Worm (Caenorhabditis elegans): ENCODE results near the gene tsp-18.

The tsp-18 gene

ce11 chrII:5940815-5941214 lies 36.5 kb downstream of the tsp-18 start, which contains the start of gene F28B12.6:
Gene F28B12.6, plus strand, starts transcription at chrII:5940863.
- TF ChIP-seq egl-27 (tag; optimal IDR thresholded peaks at IDR 0.05) = no peak
- peak; percentile 10 for TF ChIP-seq sma-3 (GFP tag; optimal IDR thresholded peaks at IDR 0.05)

ce11 chrII:5942593-5942992 lies 38.2 kb downstream of the tsp-18 start, which contains the start of gene F28B12.1:
Gene F28B12.1, plus strand, starts transcription at chrII:5942927.
- TF ChIP-seq lin-39 (tag; optimal IDR thresholded peaks at IDR 0.05) (no peak), nhr-11 (tag; optimal IDR thresholded peaks at IDR 0.05) (no peak), fos-1 (tag; optimal IDR thresholded peaks at IDR 0.05) (peak; percentile 23), unc-62 (GFP tag; optimal IDR thresholded peaks at IDR 0.05) (no peak), unc-39 (tag; optimal IDR thresholded peaks at IDR 0.05) (no peak), ceh-16 (tag; optimal IDR thresholded peaks at IDR 0.05) (no peak), ztf-4 (tag; optimal IDR thresholded peaks at IDR 0.05) (no peak), nhr-12 (tag; optimal IDR thresholded peaks at IDR 0.05) (no peak), R02D3.7 (tag; optimal IDR thresholded peaks at IDR 0.05) (no peak), ztf-1 (GFP tag; conservative IDR thresholded peaks at IDR 0.05) (no peak), unc-55 (GFP tag; optimal IDR thresholded peaks at IDR 0.05) (peak; percentile 40), dmd-4 (tag; optimal IDR thresholded peaks at IDR 0.05) (no peak), mbf-1 (tag; optimal IDR thresholded peaks at IDR 0.05) (no peak), ama-1 (optimal IDR thresholded peaks at IDR 0.05) (no peak), peb-1 (tag; optimal IDR thresholded peaks at IDR 0.05) (no peak), F13H6.1 (tag; optimal IDR thresholded peaks at IDR 0.05) (no peak), crh-2 (tag; optimal IDR thresholded peaks at IDR 0.05) (no peak), nhr-77 (tag; optimal IDR thresholded peaks at IDR 0.05) (no peak), nhr-21 (tag; optimal IDR thresholded peaks at IDR 0.05) (no peak), blmp-1 (tag; optimal IDR thresholded peaks at IDR 0.05; ENCODE audit: insufficient read depth) (no peak), ZK546.5 (tag; optimal IDR thresholded peaks at IDR 0.05) (no peak), skn-1 (tag; optimal IDR thresholded peaks at IDR 0.05) (no peak), elt-1 (tag; optimal IDR thresholded peaks at IDR 0.05) (no peak), nhr-23 (tag; optimal IDR thresholded peaks at IDR 0.05) (no peak), nhr-25 (tag; optimal IDR thresholded peaks at IDR 0.05) (no peak), sma-3 (GFP tag; optimal IDR thresholded peaks at IDR 0.05) (no peak), sem-4 (tag; optimal IDR thresholded peaks at IDR 0.05) (no peak), C34F6.9 (tag; optimal IDR thresholded peaks at IDR 0.05) (peak; percentile 75), snpc-4 (tag; optimal IDR thresholded peaks at IDR 0.05) (no peak), lin-13 (GFP tag; optimal IDR thresholded peaks at IDR 0.05) (no peak), nhr-6 (tag; optimal IDR thresholded peaks at IDR 0.05) (no peak), ztf-11 (tag; optimal IDR thresholded peaks at IDR 0.05) (no peak), ceh-82 (tag; optimal IDR thresholded peaks at IDR 0.05) (no peak), sma-9 (GFP tag; optimal IDR thresholded peaks at IDR 0.05) (no peak), sma-9 (tag; optimal IDR thresholded peaks at IDR 0.05) (no peak), nhr-237 (tag; optimal IDR thresholded peaks at IDR 0.05) (no peak), aly-2 (tag; optimal IDR thresholded peaks at IDR 0.05) (no peak), nhr-129 (tag; optimal IDR thresholded peaks at IDR 0.05) (peak; percentile 43), alr-1 (tag; optimal IDR thresholded peaks at IDR 0.05) (no peak), mdl-1 (tag; optimal IDR thresholded peaks at IDR 0.05) (no peak), lsy-2 (tag; optimal IDR thresholded peaks at IDR 0.05) (peak in 1 of 2 experiments; percentile 61), lin-11 (tag; optimal IDR thresholded peaks at IDR 0.05) (no peak)

- no peak for TF ChIP-seq nhr-6 (tag; optimal IDR thresholded peaks at IDR 0.05)
- TF ChIP-seq blmp-1 (tag; optimal IDR thresholded peaks at IDR 0.05; ENCODE audit: insufficient read depth) = no peak
- TF ChIP-seq nhr-129 (tag; optimal IDR thresholded peaks at IDR 0.05) = no peak
- no peak for TF ChIP-seq alr-1 (tag; optimal IDR thresholded peaks at IDR 0.05)
- no peak for TF ChIP-seq sem-4 (tag; optimal IDR thresholded peaks at IDR 0.05)
- no peak for TF ChIP-seq lin-13 (GFP tag; optimal IDR thresholded peaks at IDR 0.05)
- TF ChIP-seq mbf-1 (tag; optimal IDR thresholded peaks at IDR 0.05) = no peak
- no peak for TF ChIP-seq sma-9 (GFP tag; optimal IDR thresholded peaks at IDR 0.05)
- TF ChIP-seq sma-9 (tag; optimal IDR thresholded peaks at IDR 0.05) = no peak
- TF ChIP-seq nhr-25 (tag; optimal IDR thresholded peaks at IDR 0.05) = no peak
Observed at ce11 chrII:5944268-5944667, 39.9 kb downstream of the tsp-18 start, which contains the start of gene B0034.2. Gene B0034.2, minus strand, starts transcription at chrII:5944368.

Measured in whole organism, L2 larva.